Fruit fly (Drosophila melanogaster): Measurements from ENCODE around the gene chm.

DNA sequence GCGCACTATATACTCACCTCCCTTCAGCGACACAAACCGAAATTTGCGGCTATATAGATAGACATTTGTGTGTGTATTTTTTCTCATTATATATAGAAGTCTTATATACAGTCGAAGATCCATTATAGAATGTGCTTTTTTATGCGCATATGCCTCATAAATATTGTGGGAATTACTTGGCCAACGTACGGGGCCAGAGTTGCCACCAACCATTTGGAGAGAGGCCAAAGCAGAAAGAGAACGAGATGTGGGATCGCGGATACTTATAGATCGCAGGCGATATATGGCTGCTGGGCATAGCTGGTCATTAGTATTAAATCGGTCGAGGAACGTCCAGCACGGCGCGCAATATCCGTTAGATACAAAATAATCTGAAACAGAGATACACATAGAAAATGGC lies 7.3 kb upstream of the chm start, which contains the start of gene CG5177:
- TF ChIP-seq pad (GFP tag; optimal IDR thresholded peaks at IDR 0.05) (no peak), tj (GFP tag; optimal IDR thresholded peaks at IDR 0.05) (no peak), Clk (GFP tag; optimal IDR thresholded peaks at IDR 0.05) (no peak), CG7101 (tag; optimal IDR thresholded peaks at IDR 0.05) (no peak), bab1 (GFP tag; optimal IDR thresholded peaks at IDR 0.05) (no peak), kay (GFP tag; ENCODE audit: borderline replicate concordance) (no peak), cic (GFP tag; optimal IDR thresholded peaks at IDR 0.05) (no peak), Mnt (GFP tag; optimal IDR thresholded peaks at IDR 0.05) (no peak), CG5204 (GFP tag; optimal IDR thresholded peaks at IDR 0.05) (no peak), Crg-1 (GFP tag; optimal IDR thresholded peaks at IDR 0.05) (no peak), Hr96 (GFP tag; optimal IDR thresholded peaks at IDR 0.05) (no peak)

Data from whole organism, adult.